Fruit fly (Drosophila melanogaster): ENCODE data around the gene CG45263.
A peak's percentile ranks its signal among the peaks of the same experiment; 100 is the strongest.

CG45263 gene

DNA sequence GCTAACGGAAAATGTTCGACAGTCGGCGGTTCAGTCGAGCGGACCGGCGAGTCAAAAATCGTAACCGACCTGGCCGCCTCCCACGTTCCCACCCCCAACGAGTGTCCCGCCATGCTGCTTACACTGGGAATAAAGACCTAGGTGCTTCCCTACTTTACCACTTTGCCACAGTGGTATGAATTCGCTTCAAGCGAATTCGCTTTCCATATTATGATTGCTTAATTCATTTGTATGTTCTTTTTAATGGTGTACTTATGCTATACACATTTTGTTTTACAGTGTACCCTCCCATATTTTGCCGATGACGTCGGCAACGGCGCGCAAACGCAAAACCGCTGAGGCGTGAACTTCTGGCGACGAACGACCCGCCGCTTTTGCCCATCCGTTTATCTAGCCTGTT lies 5.5 kb upstream of the CG45263 start (continued):
- TF ChIP-seq slp2 (GFP tag; optimal IDR thresholded peaks at IDR 0.05): peak; percentile 48
- TF ChIP-seq hth (optimal IDR thresholded peaks at IDR 0.05): no peak
- peak; percentile 88 for TF ChIP-seq ci (GFP tag; IDR thresholded peaks at IDR 0.05)
- TF ChIP-seq Lim3 (GFP tag; IDR thresholded peaks at IDR 0.05): peak; percentile 23; the same call in 1 of the 2 replicates
- peak; percentile 55; the same call in 1 of the 3 replicates for TF ChIP-seq gce (GFP tag; IDR thresholded peaks at IDR 0.05)
- no peak for TF ChIP-seq cg (GFP tag; optimal IDR thresholded peaks at IDR 0.05)
- peak; percentile 73 for TF ChIP-seq CG6689 (GFP tag; IDR thresholded peaks at IDR 0.05)
- peak; percentile 87 for TF ChIP-seq lab (GFP tag; optimal IDR thresholded peaks at IDR 0.05)
- TF ChIP-seq crp (GFP tag; optimal IDR thresholded peaks at IDR 0.05): no peak
- peak; percentile 8 for TF ChIP-seq cato (GFP tag; optimal IDR thresholded peaks at IDR 0.05; ENCODE audit: borderline replicate concordance)
- peak; percentile 59 for TF ChIP-seq CG9932 (GFP tag; IDR thresholded peaks at IDR 0.05)
- peak; percentile 60; the same call in 1 of the 2 replicates for TF ChIP-seq Awh (GFP tag; IDR thresholded peaks at IDR 0.05)
- TF ChIP-seq CG16813 (GFP tag; IDR thresholded peaks at IDR 0.05; ENCODE audit: partially characterized antibody): no peak
- TF ChIP-seq Sox102F (GFP tag; optimal IDR thresholded peaks at IDR 0.05): peak; percentile 69
- TF ChIP-seq CG13775 (GFP tag; optimal IDR thresholded peaks at IDR 0.05): peak; percentile 34
- peak; percentile 58 for TF ChIP-seq CG9817 (tag; optimal IDR thresholded peaks at IDR 0.05)
- no peak for TF ChIP-seq ERR (GFP tag; optimal IDR thresholded peaks at IDR 0.05)
- peak; percentile 78 for TF ChIP-seq ATbp (GFP tag; optimal IDR thresholded peaks at IDR 0.05)
- TF ChIP-seq ase (GFP tag; IDR thresholded peaks at IDR 0.05): 0 out of 3 replicates have a peak, but pooled peaks have one; percentile 52
- peak; percentile 27 for TF ChIP-seq CG4707 (GFP tag; optimal IDR thresholded peaks at IDR 0.05)
- no peak for TF ChIP-seq stwl (tag; optimal IDR thresholded peaks at IDR 0.05)
- no peak for TF ChIP-seq CG8478 (optimal IDR thresholded peaks at IDR 0.05)
- no peak for TF ChIP-seq Hr39 (optimal IDR thresholded peaks at IDR 0.05)
- TF ChIP-seq CG13624 (GFP tag; optimal IDR thresholded peaks at IDR 0.05): no peak
- peak; percentile 95 for TF ChIP-seq Med (GFP tag)
- TF ChIP-seq CG11723 (GFP tag; optimal IDR thresholded peaks at IDR 0.05): peak; percentile 45
- peak; percentile 52 for TF ChIP-seq Abd-B (GFP tag; optimal IDR thresholded peaks at IDR 0.05)
- peak; percentile 44 for TF ChIP-seq Mad (GFP tag; optimal IDR thresholded peaks at IDR 0.05)
- TF ChIP-seq CG10979 (tag; optimal IDR thresholded peaks at IDR 0.05): peak; percentile 73
- TF ChIP-seq CG2120 (GFP tag; optimal IDR thresholded peaks at IDR 0.05): peak; percentile 65
- peak; percentile 37 to 74 for TF ChIP-seq Hr51 (GFP tag; optimal IDR thresholded peaks at IDR 0.05)
- peak; percentile 31 for TF ChIP-seq CG16863 (GFP tag; optimal IDR thresholded peaks at IDR 0.05)
- TF ChIP-seq CG6175 (GFP tag; IDR thresholded peaks at IDR 0.05): no peak
- no peak for TF ChIP-seq sc (optimal IDR thresholded peaks at IDR 0.05)
- peak; percentile 29 for TF ChIP-seq sc (GFP tag; optimal IDR thresholded peaks at IDR 0.05)
- peak; percentile 37 for TF ChIP-seq CG12104 (GFP tag; optimal IDR thresholded peaks at IDR 0.05)
- no peak for TF ChIP-seq CG42726 (GFP tag; IDR thresholded peaks at IDR 0.05; ENCODE audit: partially characterized antibody)
- TF ChIP-seq CG12659 (GFP tag; optimal IDR thresholded peaks at IDR 0.05): peak; percentile 52
- peak; percentile 61 for TF ChIP-seq CG10209 (GFP tag; optimal IDR thresholded peaks at IDR 0.05)
- peak; percentile 75 for TF ChIP-seq dmrt99B (tag; optimal IDR thresholded peaks at IDR 0.05)
- no peak for TF ChIP-seq Lpt (GFP tag; optimal IDR thresholded peaks at IDR 0.05)
- TF ChIP-seq CG2202 (tag; optimal IDR thresholded peaks at IDR 0.05): no peak
- TF ChIP-seq az2 (GFP tag; optimal IDR thresholded peaks at IDR 0.05): peak; percentile 61
- TF ChIP-seq Dad (GFP tag; optimal IDR thresholded peaks at IDR 0.05): peak; percentile 54
- TF ChIP-seq ab (GFP tag; optimal IDR thresholded peaks at IDR 0.05): peak; percentile 35
- TF ChIP-seq HLH54F (GFP tag; optimal IDR thresholded peaks at IDR 0.05): peak; percentile 40
- TF ChIP-seq HLH3B (GFP tag; IDR thresholded peaks at IDR 0.05): peak; percentile 84; the same call in 1 of the 2 replicates
- no peak for TF ChIP-seq yki (optimal IDR thresholded peaks at IDR 0.05)
- no peak for TF ChIP-seq CHES-1-like (GFP tag; optimal IDR thresholded peaks at IDR 0.05)
- peak; percentile 23 for TF ChIP-seq mirr (GFP tag; optimal IDR thresholded peaks at IDR 0.05)
- peak; percentile 64; the same call in 1 of the 2 replicates for TF ChIP-seq CG1024 (GFP tag; IDR thresholded peaks at IDR 0.05)
- TF ChIP-seq Atf6 (GFP tag; IDR thresholded peaks at IDR 0.05): peak; percentile 48; the same call in 1 of the 2 replicates

All from whole organism, embryonic.